Fruit fly (Drosophila melanogaster): ENCODE measurements around the gene hoe1.

hoe1 gene

DNA sequence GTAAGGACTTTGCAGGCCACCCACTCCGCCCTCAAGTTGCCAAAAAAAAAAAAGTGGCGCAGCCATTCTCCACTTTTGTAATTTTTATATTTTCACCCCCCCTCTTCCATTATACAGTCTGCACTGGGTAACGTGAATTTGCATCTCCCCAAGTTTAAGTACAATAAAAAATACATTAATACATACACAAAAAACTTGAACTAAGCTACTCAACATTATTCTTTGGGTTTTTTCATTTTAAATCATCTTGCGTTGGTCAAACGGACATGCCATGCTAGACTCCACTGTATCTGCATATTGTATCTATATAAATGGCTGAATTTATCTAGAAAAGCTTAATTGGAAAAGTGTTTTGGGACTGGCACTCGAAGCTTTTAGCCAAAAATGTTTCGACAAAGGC lies 70.7 kb downstream of the hoe1 start (continued):
- no peak for TF ChIP-seq CG12769 (tag; optimal IDR thresholded peaks at IDR 0.05)
- TF ChIP-seq Dfd (GFP tag; optimal IDR thresholded peaks at IDR 0.05), result no peak
- TF ChIP-seq mam (GFP tag; optimal IDR thresholded peaks at IDR 0.05), result peak; percentile 57
- TF ChIP-seq nom (GFP tag; optimal IDR thresholded peaks at IDR 0.05), result no peak
- peak; percentile 8 for TF ChIP-seq CG6813 (GFP tag; optimal IDR thresholded peaks at IDR 0.05)
- peak; percentile 45 for TF ChIP-seq CG12071 (GFP tag; optimal IDR thresholded peaks at IDR 0.05)
- 0 out of 2 replicates have a peak, but pooled peaks have one; percentile 23 for TF ChIP-seq CG4730 (GFP tag; IDR thresholded peaks at IDR 0.05)
- TF ChIP-seq H15 (GFP tag; IDR thresholded peaks at IDR 0.05), result peak; percentile 67; the same call in 2 of the 3 replicates
- peak in 1 of 2 experiments; percentile 10 for TF ChIP-seq Hr51 (GFP tag; optimal IDR thresholded peaks at IDR 0.05)
- TF ChIP-seq CG34422 (GFP tag; IDR thresholded peaks at IDR 0.05), result peak; percentile 52; the same call in 2 of the 3 replicates
- peak; percentile 54 for TF ChIP-seq ind (GFP tag; optimal IDR thresholded peaks at IDR 0.05)
- no peak for TF ChIP-seq Hmx (GFP tag; optimal IDR thresholded peaks at IDR 0.05)
- TF ChIP-seq otp (GFP tag; IDR thresholded peaks at IDR 0.05), result 0 out of 3 replicates have a peak, but pooled peaks have one; percentile 29
- peak; percentile 62; the same call in 1 of the 2 replicates for TF ChIP-seq gsb (GFP tag; IDR thresholded peaks at IDR 0.05)
- TF ChIP-seq sisA (GFP tag; IDR thresholded peaks at IDR 0.05), result peak; percentile 58
- 0 out of 3 replicates have a peak, but pooled peaks have one; percentile 56 for TF ChIP-seq Mrtf (GFP tag; IDR thresholded peaks at IDR 0.05)
- TF ChIP-seq scrt (GFP tag; optimal IDR thresholded peaks at IDR 0.05), result peak; percentile 39
- peak; percentile 15 for TF ChIP-seq Sox102F (GFP tag; optimal IDR thresholded peaks at IDR 0.05)
- peak; percentile 57; the same call in 1 of the 2 replicates for TF ChIP-seq Rx (GFP tag; IDR thresholded peaks at IDR 0.05)
- no peak for TF ChIP-seq Dref (GFP tag; IDR thresholded peaks at IDR 0.05)
- peak; percentile 55 for TF ChIP-seq cwo (GFP tag; optimal IDR thresholded peaks at IDR 0.05)
- peak; percentile 2 for TF ChIP-seq CG12391 (tag; optimal IDR thresholded peaks at IDR 0.05)
- TF ChIP-seq Ada2b (GFP tag; IDR thresholded peaks at IDR 0.05), result peak; percentile 39; the same call in 1 of the 2 replicates
- TF ChIP-seq Dip3 (GFP tag; optimal IDR thresholded peaks at IDR 0.05), result peak; percentile 23

Data from whole organism, embryonic.